Fruit fly (Drosophila melanogaster) whole organism, embryonic: Measurements from ENCODE around the gene CG14854.
A peak's percentile ranks its signal among the peaks of the same experiment; 100 is the strongest.

Experiments used
- Antp ChIP-seq: fragments of 200-800 bp; sonication (Bioruptor generic); optimal IDR thresholded peaks from 3 replicates; lab custom pipeline; 2016; ENCODE audit warnings: missing biosample characterization, missing genetic modification characterization
- Bteb2 ChIP-seq: fragments of 200-800 bp; sonication (Bioruptor generic); optimal IDR thresholded peaks from 2 replicates; lab custom pipeline; 2016; ENCODE audit warnings: missing biosample characterization, missing genetic modification characterization
- CG10321 ChIP-seq: fragments of 200-800 bp; sonication (Bioruptor generic); IDR thresholded peaks from 2 replicates; pipeline ENCODE4 v1.3.6; 2022; ENCODE audit warnings: missing biosample characterization, missing genetic modification characterization
- CG11398 ChIP-seq: fragments of 200-800 bp; sonication (Bioruptor generic); optimal IDR thresholded peaks from 2 replicates; lab custom pipeline; 2016; ENCODE audit warnings: missing biosample characterization, missing genetic modification characterization
- CG12071 ChIP-seq: fragments of 200-800 bp; sonication (Bioruptor generic); optimal IDR thresholded peaks from 3 replicates; lab custom pipeline; 2018; ENCODE audit warnings: missing biosample characterization, mild to moderate bottlenecking, missing genetic modification characterization
- CG1233 ChIP-seq: fragments of 200-800 bp; sonication (Bioruptor generic); optimal IDR thresholded peaks from 4 replicates; lab custom pipeline; 2018; ENCODE audit warnings: missing biosample characterization, mild to moderate bottlenecking, missing genetic modification characterization
- CG12769 ChIP-seq: fragments of 200-800 bp; sonication (Bioruptor generic); optimal IDR thresholded peaks from 2 replicates; lab custom pipeline; 2019; ENCODE audit warnings: missing biosample characterization, mild to moderate bottlenecking, missing genetic modification characterization, moderate library complexity
- CG18599 ChIP-seq: fragments of 200-800 bp; sonication (Bioruptor generic); optimal IDR thresholded peaks from 3 replicates; lab custom pipeline; 2017; ENCODE audit warnings: missing biosample characterization, missing genetic modification characterization, mild to moderate bottlenecking, moderate library complexity, missing genetic modification reagents
- CG30020 ChIP-seq: fragments of 200-800 bp; optimal IDR thresholded peaks from 2 replicates; lab custom pipeline; 2019; ENCODE audit warnings: missing biosample characterization, mild to moderate bottlenecking, missing genetic modification characterization, moderate library complexity
- CG32532 ChIP-seq: fragments of 200-800 bp; sonication (Bioruptor generic); IDR thresholded peaks from 2 replicates; pipeline ENCODE4 v1.3.6; 2022; ENCODE audit warnings: missing biosample characterization, missing genetic modification characterization
- CG42726 ChIP-seq: fragments of 200-800 bp; sonication (Bioruptor generic); IDR thresholded peaks from 2 replicates; pipeline ENCODE4 v1.3.6; 2022; ENCODE audit warnings: missing biosample characterization, missing genetic modification characterization; ENCODE audit not compliant: partially characterized antibody
- CG5180 ChIP-seq: fragments of 200-800 bp; sonication (Bioruptor generic); optimal IDR thresholded peaks from 3 replicates; lab custom pipeline; 2017; ENCODE audit warnings: missing biosample characterization, missing genetic modification characterization, mild to moderate bottlenecking, moderate library complexity, missing genetic modification reagents
- CG6813 ChIP-seq: fragments of 200-800 bp; sonication (Bioruptor generic); optimal IDR thresholded peaks from 2 replicates; lab custom pipeline; 2017; ENCODE audit warnings: missing biosample characterization, missing genetic modification characterization, mild to moderate bottlenecking, moderate library complexity, missing genetic modification reagents
- CG9609 ChIP-seq: fragments of 200-800 bp; sonication (Bioruptor generic); optimal IDR thresholded peaks from 3 replicates; lab custom pipeline; 2016; ENCODE audit warnings: missing biosample characterization, missing genetic modification characterization
- Camta ChIP-seq: fragments of 200-800 bp; sonication (Bioruptor generic); optimal IDR thresholded peaks from 2 replicates; lab custom pipeline; 2016; ENCODE audit warnings: missing biosample characterization, missing genetic modification characterization
- Chrac-16 ChIP-seq: fragments of 200-800 bp; sonication (Bioruptor generic); optimal IDR thresholded peaks from 3 replicates; lab custom pipeline; 2016; ENCODE audit warnings: missing biosample characterization, missing genetic modification characterization
- CrebB ChIP-seq: fragments of 200-800 bp; sonication (Bioruptor generic); optimal IDR thresholded peaks from 3 replicates; lab custom pipeline; 2018; ENCODE audit warnings: missing biosample characterization, mild to moderate bottlenecking, missing genetic modification characterization
- Dref ChIP-seq: fragments of 200-800 bp; sonication (Bioruptor generic); IDR thresholded peaks from 2 replicates; pipeline ENCODE4 v1.3.6; 2022; ENCODE audit warnings: missing biosample characterization, missing genetic modification characterization
- Drgx ChIP-seq: fragments of 200-800 bp; sonication (Bioruptor generic); IDR thresholded peaks from 2 replicates; pipeline ENCODE4 v1.3.6; 2022; ENCODE audit warnings: missing biosample characterization, missing genetic modification characterization
- Ets65A ChIP-seq: fragments of 200-800 bp; sonication (Bioruptor generic); peaks from one replicate; lab custom pipeline; 2016; ENCODE audit warnings: missing biosample characterization, missing genetic modification characterization
- Gug ChIP-seq: fragments of 200-800 bp; sonication (Bioruptor generic); IDR thresholded peaks from 4 replicates; pipeline ENCODE4 v1.3.6; 2022; ENCODE audit warnings: missing biosample characterization, missing genetic modification characterization
- Hand ChIP-seq: fragments of 200-800 bp; sonication (Bioruptor generic); optimal IDR thresholded peaks from 2 replicates; lab custom pipeline; 2017; ENCODE audit warnings: mild to moderate bottlenecking, missing biosample characterization, missing genetic modification reagents, missing genetic modification characterization
- Hey ChIP-seq: fragments of 200-800 bp; sonication (Bioruptor generic); optimal IDR thresholded peaks from 3 replicates; lab custom pipeline; 2018; ENCODE audit warnings: missing biosample characterization, mild to moderate bottlenecking, missing genetic modification characterization
- HmgD ChIP-seq: fragments of 200-800 bp; sonication (Bioruptor generic); optimal IDR thresholded peaks from 3 replicates; lab custom pipeline; 2016; ENCODE audit warnings: missing biosample characterization, missing genetic modification characterization
- NC2α ChIP-seq: fragments of 200-800 bp; sonication (Bioruptor generic); optimal IDR thresholded peaks from 2 replicates; lab custom pipeline; 2016; ENCODE audit warnings: missing biosample characterization, missing genetic modification characterization
- Opbp ChIP-seq: fragments of 200-800 bp; sonication (Bioruptor generic); IDR thresholded peaks from 3 replicates; pipeline ENCODE4 v1.3.6; 2022; ENCODE audit warnings: missing biosample characterization, missing genetic modification characterization; ENCODE audit not compliant: partially characterized antibody
- PHDP ChIP-seq: fragments of 200-800 bp; sonication (Bioruptor generic); optimal IDR thresholded peaks from 3 replicates; lab custom pipeline; 2018; ENCODE audit warnings: missing biosample characterization, mild to moderate bottlenecking, missing genetic modification characterization, moderate library complexity
- Sin3A ChIP-seq: fragments of >200 bp; optimal IDR thresholded peaks from 2 replicates; lab custom pipeline; 2018
- Taf1 ChIP-seq: fragments of 200-800 bp; sonication (Bioruptor generic); IDR thresholded peaks from 2 replicates; pipeline ENCODE4 v1.3.6; 2022; ENCODE audit warnings: missing biosample characterization, missing genetic modification characterization
- Tbp ChIP-seq: fragments of >200 bp; optimal IDR thresholded peaks from 2 replicates; lab custom pipeline; 2018; ENCODE audit warnings: missing biosample characterization, missing genetic modification characterization
- YL-1 ChIP-seq: fragments of 200-800 bp; sonication (Bioruptor generic); optimal IDR thresholded peaks from 3 replicates; lab custom pipeline; 2017; ENCODE audit warnings: missing biosample characterization, mild to moderate bottlenecking, missing genetic modification characterization
- ab ChIP-seq: fragments of 200-800 bp; sonication (Bioruptor generic); optimal IDR thresholded peaks from 2 replicates; lab custom pipeline; 2016; ENCODE audit warnings: missing biosample characterization, missing genetic modification characterization
- amos ChIP-seq: fragments of 200-800 bp; sonication (Bioruptor generic); IDR thresholded peaks from 2 replicates; pipeline ENCODE4 v1.3.6; 2022; ENCODE audit warnings: missing biosample characterization, missing genetic modification characterization; ENCODE audit not compliant: partially characterized antibody
- ap ChIP-seq: fragments of 200-800 bp; sonication (Bioruptor generic); IDR thresholded peaks from 2 replicates; pipeline ENCODE4 v1.3.6; 2022; ENCODE audit warnings: missing biosample characterization, missing genetic modification characterization
- bab2 ChIP-seq: fragments of 200-800 bp; sonication (Bioruptor generic); optimal IDR thresholded peaks from 2 replicates; lab custom pipeline; 2016; ENCODE audit warnings: missing biosample characterization, missing genetic modification characterization
- ci ChIP-seq: fragments of 200-800 bp; sonication (Bioruptor generic); IDR thresholded peaks from 3 replicates; pipeline ENCODE4 v1.3.6; 2022; ENCODE audit warnings: missing biosample characterization, missing genetic modification characterization
- crp ChIP-seq, 2 experiments: fragments of 200-800 bp; sonication (Bioruptor generic); optimal IDR thresholded peaks; 2 replicates in 1 of 2; 3 replicates in 1 of 2; lab custom pipeline; 2017; ENCODE audit warnings: missing biosample characterization in 2 of 2, missing genetic modification characterization in 2 of 2, mild to moderate bottlenecking in 1 of 2, moderate library complexity in 1 of 2
- ems ChIP-seq: fragments of 200-800 bp; sonication (Bioruptor generic); optimal IDR thresholded peaks from 3 replicates; lab custom pipeline; 2016; ENCODE audit warnings: missing biosample characterization, missing genetic modification characterization
- fd3F ChIP-seq: fragments of 200-800 bp; sonication (Bioruptor generic); optimal IDR thresholded peaks from 2 replicates; lab custom pipeline; 2018; ENCODE audit warnings: missing biosample characterization, mild to moderate bottlenecking, missing genetic modification characterization, moderate library complexity
- gem ChIP-seq: fragments of 200-800 bp; sonication (Bioruptor generic); optimal IDR thresholded peaks from 2 replicates; lab custom pipeline; 2019; ENCODE audit warnings: missing biosample characterization, mild to moderate bottlenecking, missing genetic modification characterization, moderate library complexity
- gro ChIP-seq: fragments of 200-800 bp; sonication (Bioruptor generic); optimal IDR thresholded peaks from 2 replicates; lab custom pipeline; 2016; ENCODE audit warnings: missing biosample characterization, missing genetic modification characterization
- gt ChIP-seq: fragments of 200-800 bp; sonication (Bioruptor generic); IDR thresholded peaks from 2 replicates; pipeline ENCODE4 v1.3.6; 2022; ENCODE audit warnings: missing biosample characterization, missing genetic modification characterization
- insv ChIP-seq, 2 experiments: fragments of 200-800 bp; sonication (Bioruptor generic); optimal IDR thresholded peaks; 3 replicates each; lab custom pipeline; 2016 to 2018; ENCODE audit warnings: missing biosample characterization in 2 of 2, missing genetic modification characterization in 2 of 2
- lilli ChIP-seq: fragments of 200-800 bp; sonication (Bioruptor generic); optimal IDR thresholded peaks from 3 replicates; lab custom pipeline; 2016; ENCODE audit warnings: missing biosample characterization, missing genetic modification characterization
- mld ChIP-seq: fragments of 200-800 bp; sonication (Bioruptor generic); IDR thresholded peaks from 3 replicates; pipeline ENCODE4 v1.3.6; 2022; ENCODE audit warnings: missing biosample characterization, missing genetic modification characterization; ENCODE audit not compliant: partially characterized antibody
- sens ChIP-seq: fragments of 200-800 bp; sonication (Bioruptor generic); peaks from one replicate; lab custom pipeline; 2016; ENCODE audit warnings: missing biosample characterization, missing genetic modification characterization
- so ChIP-seq: fragments of 200-800 bp; sonication (Bioruptor generic); IDR thresholded peaks from 3 replicates; pipeline ENCODE4 v1.3.6; 2022; ENCODE audit warnings: missing biosample characterization, missing genetic modification characterization
- usp ChIP-seq: fragments of >200 bp; optimal IDR thresholded peaks from 2 replicates; lab custom pipeline; 2017; ENCODE audit warnings: missing biosample characterization, missing genetic modification characterization
- vvl ChIP-seq: fragments of 200-800 bp; sonication (Bioruptor generic); IDR thresholded peaks from 2 replicates; pipeline ENCODE4 v1.3.6; 2022; ENCODE audit warnings: missing biosample characterization, missing genetic modification characterization
- zen ChIP-seq: fragments of 200-800 bp; sonication (Bioruptor generic); optimal IDR thresholded peaks from 3 replicates; lab custom pipeline; 2018; ENCODE audit warnings: missing biosample characterization, mild to moderate bottlenecking, missing genetic modification characterization, moderate library complexity

CG14854 gene

DNA sequence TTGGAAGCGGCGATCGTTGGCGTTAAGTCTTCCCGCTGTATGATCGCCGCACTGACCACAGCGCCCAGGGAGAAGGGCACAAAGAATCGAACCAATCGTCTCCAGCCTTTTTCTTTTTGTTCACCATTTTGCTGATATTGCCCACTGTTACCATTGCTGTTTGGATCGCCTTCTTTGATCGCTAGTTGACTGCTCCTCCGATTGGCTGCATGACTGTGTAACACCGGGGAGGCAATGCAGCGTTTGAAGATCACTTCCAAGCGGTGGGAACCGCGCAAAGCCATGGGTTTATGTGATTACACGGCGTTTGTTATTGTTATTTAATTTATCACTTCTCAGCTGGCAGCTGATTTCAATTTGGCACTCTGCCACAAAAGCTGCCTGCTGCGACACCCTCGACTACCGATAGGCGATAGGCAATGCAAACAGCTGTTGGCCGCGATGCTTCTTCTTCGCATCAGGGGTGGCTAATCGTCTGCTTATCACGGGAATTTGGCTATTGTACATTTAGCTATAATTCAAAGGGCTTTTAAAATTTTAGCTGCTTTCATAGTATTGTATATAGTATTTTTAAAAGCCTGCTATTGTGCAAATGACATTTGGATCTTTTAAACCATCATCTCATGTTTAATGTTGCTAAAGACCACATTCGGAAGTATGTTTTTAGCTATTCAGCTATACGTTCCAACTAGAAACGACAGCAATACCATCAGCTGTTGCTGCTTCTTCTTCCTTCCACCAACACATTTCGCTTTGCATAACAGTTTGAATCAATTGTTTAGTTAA lies 48.5 kb downstream of the CG14854 start, which contains the start of the genes HtrA2 and mRpL11 (continued):
- 0 out of 3 replicates have a peak, but pooled peaks have one; percentile 53 for TF ChIP-seq mld (GFP tag; lab: Robert Waterston, UW)
- peak; percentile 13 for TF ChIP-seq ab
- peak; percentile 90 for TF ChIP-seq Sin3A (lab: Kevin White, UChicago)
- no peak for TF ChIP-seq CrebB
- no peak for TF ChIP-seq CG11398
- TF ChIP-seq Dref (GFP tag; lab: Robert Waterston, UW): peak; percentile 93
- TF ChIP-seq CG12071: no peak
- peak; percentile 100 for TF ChIP-seq crp (GFP tag; optimal IDR thresholded peaks at IDR 0.05; lab: Kevin White, UChicago)
- TF ChIP-seq insv (GFP tag; optimal IDR thresholded peaks at IDR 0.05; lab: Kevin White, UChicago): peak in 1 of 2 experiments; percentile 87
- no peak for TF ChIP-seq CG5180
- no peak for TF ChIP-seq gt (GFP tag; lab: Robert Waterston, UW)
- peak; percentile 54 for TF ChIP-seq CG30020
- peak; percentile 40 for TF ChIP-seq fd3F
- TF ChIP-seq Opbp (GFP tag; lab: Robert Waterston, UW): peak; percentile 64; the same call in 1 of the 3 replicates
- peak; percentile 71 for TF ChIP-seq zen (tag; lab: Kevin White, UChicago)
- peak; percentile 72 for TF ChIP-seq CG42726 (GFP tag; lab: Robert Waterston, UW)
- peak; percentile 64 for TF ChIP-seq CG9609 (GFP tag; lab: Kevin White, UChicago)
- no peak for TF ChIP-seq so (GFP tag; lab: Robert Waterston, UW)
- peak; percentile 95 for TF ChIP-seq Ets65A
- no peak for TF ChIP-seq CG6813 (GFP tag; lab: Kevin White, UChicago)
- TF ChIP-seq Tbp: peak; percentile 84
- TF ChIP-seq HmgD (GFP tag; lab: Kevin White, UChicago): peak; percentile 78
- peak; percentile 59 for TF ChIP-seq Camta
- TF ChIP-seq vvl (GFP tag; lab: Robert Waterston, UW): peak; percentile 61
- peak; percentile 69 for TF ChIP-seq ems (GFP tag; lab: Kevin White, UChicago)
- peak; percentile 74 for TF ChIP-seq gem (tag; lab: Kevin White, UChicago)
- peak; percentile 93 for TF ChIP-seq sens
- peak; percentile 73 for TF ChIP-seq lilli
- peak; percentile 23 for TF ChIP-seq Bteb2 (GFP tag; lab: Kevin White, UChicago)
- TF ChIP-seq amos: peak; percentile 55
- no peak; the same call in 2 of the 3 replicates for TF ChIP-seq ci (GFP tag; lab: Robert Waterston, UW)
- peak; percentile 50 for TF ChIP-seq CG1233
- TF ChIP-seq Hey (tag; lab: Kevin White, UChicago): no peak
- TF ChIP-seq Gug (GFP tag; lab: Robert Waterston, UW): peak; percentile 53; the same call in 1 of the 4 replicates
- peak; percentile 61 for TF ChIP-seq Antp (GFP tag; lab: Kevin White, UChicago)
- no peak for TF ChIP-seq CG18599 (GFP tag; lab: Kevin White, UChicago)
- TF ChIP-seq Taf1: peak; percentile 22; the same call in 1 of the 2 replicates
- TF ChIP-seq CG10321 (GFP tag; lab: Robert Waterston, UW): no peak
- peak; percentile 64 for TF ChIP-seq YL-1 (GFP tag; lab: Kevin White, UChicago)
- TF ChIP-seq Drgx (GFP tag; lab: Robert Waterston, UW): no peak
- TF ChIP-seq PHDP (tag; lab: Kevin White, UChicago): peak; percentile 56
- no peak for TF ChIP-seq Hand (GFP tag; lab: Kevin White, UChicago)
- peak; percentile 46 for TF ChIP-seq CG12769 (tag; lab: Kevin White, UChicago)
- TF ChIP-seq gro (GFP tag; lab: Kevin White, UChicago): peak; percentile 71
- peak; percentile 57 for TF ChIP-seq Chrac-16 (GFP tag; lab: Kevin White, UChicago)
- TF ChIP-seq CG32532 (GFP tag; lab: Robert Waterston, UW): peak; percentile 63
- no peak for TF ChIP-seq NC2α (GFP tag; lab: Kevin White, UChicago)
- TF ChIP-seq usp (GFP tag; lab: Kevin White, UChicago): no peak
- TF ChIP-seq ap: no peak
- peak; percentile 66 for TF ChIP-seq bab2 (GFP tag; lab: Kevin White, UChicago)
